Worm (Caenorhabditis elegans): ENCODE results near the gene C45G9.5.
"Not testable (repeated sequence)": the region's sequence is repeated elsewhere in the genome, so short reads cannot be mapped to it uniquely, and the experiment has no call there.

C45G9.5 gene

DNA sequence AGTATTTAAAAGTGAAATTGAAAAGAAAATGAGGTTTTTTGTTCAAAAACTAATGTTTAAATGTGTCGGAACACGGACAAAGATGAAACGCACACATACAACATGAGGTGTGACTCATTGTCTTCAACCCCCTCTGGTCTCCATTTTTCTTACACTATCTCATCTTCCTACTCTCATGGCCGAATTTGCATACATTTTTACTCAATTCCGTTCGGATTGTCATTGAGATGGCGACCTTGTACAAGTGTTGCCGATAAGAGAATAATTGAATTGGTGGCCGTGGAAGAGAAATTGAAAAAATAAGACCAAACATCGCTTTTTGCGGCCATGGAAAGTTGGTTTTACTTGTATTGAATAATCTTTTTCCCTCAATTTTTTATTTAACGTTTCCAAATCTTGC is 742 bp upstream of the C45G9.5 start, which contains the start of gene txbp-3 (continued):
- TF ChIP-seq spr-3 (GFP tag; optimal IDR thresholded peaks at IDR 0.05) (no peak), dpl-1 (GFP tag; optimal IDR thresholded peaks at IDR 0.05) (peak; percentile 54), ceh-82 (tag; optimal IDR thresholded peaks at IDR 0.05) (no peak), mep-1 (tag; optimal IDR thresholded peaks at IDR 0.05) (peak; percentile 71), lsy-2 (tag; optimal IDR thresholded peaks at IDR 0.05) (peak in 1 of 2 experiments; percentile 59)

DNA sequence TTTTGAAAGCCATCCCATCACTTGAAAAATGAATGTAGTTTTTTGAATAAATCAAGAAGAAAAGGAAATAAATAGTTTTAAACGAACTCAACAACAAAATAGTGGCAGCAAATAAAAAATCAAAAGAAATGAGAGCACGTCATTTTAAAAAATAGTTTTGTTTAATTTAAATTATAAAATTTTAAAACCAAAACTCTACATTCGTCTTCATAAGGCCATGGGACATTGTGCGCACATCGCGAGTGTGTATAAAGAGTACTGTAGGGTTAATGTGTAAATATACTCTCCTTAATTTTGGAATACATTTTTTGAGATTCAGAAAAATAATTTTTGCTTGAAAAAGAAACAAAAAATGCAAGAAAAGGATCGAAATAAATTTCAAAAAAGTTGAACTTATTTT is 4.0 kb downstream of the C45G9.5 start, which contains the start of gene C45G9.15:
C45G9.15 (minus strand) TSS at position 101 of the 400 bp plus-strand sequence.
- no peak for TF ChIP-seq egl-27 (tag; optimal IDR thresholded peaks at IDR 0.05)
- no peak for TF ChIP-seq daf-12 (tag; optimal IDR thresholded peaks at IDR 0.05)
- no peak for TF ChIP-seq Y48G9A.11 (GFP tag; IDR thresholded peaks at IDR 0.05)
- TF ChIP-seq ctbp-1 (GFP tag; IDR thresholded peaks at IDR 0.05) = no peak
- no peak for TF ChIP-seq F37D6.2 (tag; optimal IDR thresholded peaks at IDR 0.05)
- TF ChIP-seq hmg-1.1 (GFP tag; IDR thresholded peaks at IDR 0.05) = no peak
- TF ChIP-seq aly-2 (tag; optimal IDR thresholded peaks at IDR 0.05) = no peak
- TF ChIP-seq F49E8.2 (tag; optimal IDR thresholded peaks at IDR 0.05; ENCODE audit: borderline replicate concordance) = no peak
- TF ChIP-seq ceh-44 (GFP tag; IDR thresholded peaks at IDR 0.05) = no peak
- TF ChIP-seq nhr-6 (tag; optimal IDR thresholded peaks at IDR 0.05) = no peak
- no peak for TF ChIP-seq tag-97 (GFP tag; IDR thresholded peaks at IDR 0.05)
- TF ChIP-seq mdt-29 (GFP tag; IDR thresholded peaks at IDR 0.05) = no peak
- TF ChIP-seq lin-15B (tag; optimal IDR thresholded peaks at IDR 0.05) = no peak
- no peak for TF ChIP-seq ceh-20 (GFP tag; IDR thresholded peaks at IDR 0.05)
- no peak for TF ChIP-seq T26A8.4 (GFP tag; IDR thresholded peaks at IDR 0.05)
- no peak for TF ChIP-seq F44E2.7 (GFP tag; IDR thresholded peaks at IDR 0.05)
- TF ChIP-seq egl-43 (GFP tag; IDR thresholded peaks at IDR 0.05) = no peak
- no peak for TF ChIP-seq lim-7 (GFP tag; IDR thresholded peaks at IDR 0.05)

DNA sequence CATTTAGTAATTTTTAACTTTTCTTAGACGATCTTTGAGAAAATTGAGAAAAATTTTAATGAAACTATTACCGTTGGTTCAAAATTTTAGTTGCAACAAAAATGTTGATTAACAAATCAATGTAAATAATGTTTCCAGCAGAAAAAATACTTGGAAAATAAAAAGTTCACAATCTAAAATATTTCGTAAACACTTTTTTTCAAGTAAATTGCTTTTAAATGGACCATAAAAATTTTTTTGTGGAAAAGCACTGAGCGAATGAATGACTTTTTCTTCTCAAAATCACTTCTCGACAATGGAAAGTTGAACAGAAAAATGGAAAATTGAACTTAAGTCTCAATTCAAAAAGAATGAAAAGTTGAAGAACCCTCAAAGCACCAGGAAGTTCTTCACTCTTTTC is 5.6 kb downstream of the C45G9.5 start, which contains the start of gene C45G9.8:
C45G9.8 (minus strand) TSS at position 101 of the 400 bp plus-strand sequence.
- TF ChIP-seq mes-2 (tag; optimal IDR thresholded peaks at IDR 0.05; ENCODE audit: poor library complexity, severe bottlenecking) (no peak), zfp-3 (GFP tag; conservative IDR thresholded peaks at IDR 0.05) (no peak), ama-1 (optimal IDR thresholded peaks at IDR 0.05) (no peak), Y5F2A.4 (GFP tag; optimal IDR thresholded peaks at IDR 0.05) (no peak), mdl-1 (tag; optimal IDR thresholded peaks at IDR 0.05) (no peak), ztf-7 (tag; optimal IDR thresholded peaks at IDR 0.05) (no peak), dpl-1 (GFP tag; optimal IDR thresholded peaks at IDR 0.05) (no peak), vab-7 (GFP tag; IDR thresholded peaks at IDR 0.05) (no peak), lin-39 (tag; optimal IDR thresholded peaks at IDR 0.05) (no peak), Y48G9A.11 (GFP tag; IDR thresholded peaks at IDR 0.05) (no peak), nhr-48 (tag; optimal IDR thresholded peaks at IDR 0.05) (no peak), nhr-28 (tag; optimal IDR thresholded peaks at IDR 0.05) (no peak), F44E2.7 (GFP tag; IDR thresholded peaks at IDR 0.05) (no peak), F49E8.2 (tag; optimal IDR thresholded peaks at IDR 0.05; ENCODE audit: borderline replicate concordance) (no peak), nhr-41 (GFP tag; IDR thresholded peaks at IDR 0.05) (no peak), rbr-2 (tag; optimal IDR thresholded peaks at IDR 0.05) (no peak), ceh-62 (tag; optimal IDR thresholded peaks at IDR 0.05) (no peak), ZK337.2 (GFP tag; IDR thresholded peaks at IDR 0.05) (no peak)

DNA sequence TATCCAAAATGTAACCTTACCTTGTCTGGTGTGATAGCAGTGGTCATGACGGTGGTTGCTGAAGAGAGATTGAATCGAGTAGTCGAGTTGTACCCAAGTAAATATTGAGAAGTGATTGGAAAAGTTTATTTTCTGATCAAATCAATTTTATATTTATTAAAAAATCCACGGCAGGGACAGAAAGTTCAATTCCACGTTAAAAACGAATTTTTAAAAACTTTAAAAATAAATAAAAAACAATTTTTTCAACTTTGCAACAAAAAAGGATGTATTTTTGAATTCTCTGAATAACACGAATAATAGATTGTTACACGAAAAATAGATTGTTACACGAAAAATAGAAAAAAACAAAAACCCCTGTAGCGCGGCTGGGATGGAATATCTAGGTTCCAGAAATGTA is 7.8 kb downstream of the C45G9.5 start, which contains the start of gene C45G9.9:
C45G9.9 (minus strand) TSS at position 101 of the 400 bp plus-strand sequence.
- not testable (repeated sequence) for TF ChIP-seq F10B5.3 (tag; optimal IDR thresholded peaks at IDR 0.05); daf-19 (GFP tag; conservative IDR thresholded peaks at IDR 0.05); nhr-28 (tag; optimal IDR thresholded peaks at IDR 0.05)
